Fruit fly (Drosophila melanogaster): ENCODE results near the gene COX5A.

The COX5A gene

DNA sequence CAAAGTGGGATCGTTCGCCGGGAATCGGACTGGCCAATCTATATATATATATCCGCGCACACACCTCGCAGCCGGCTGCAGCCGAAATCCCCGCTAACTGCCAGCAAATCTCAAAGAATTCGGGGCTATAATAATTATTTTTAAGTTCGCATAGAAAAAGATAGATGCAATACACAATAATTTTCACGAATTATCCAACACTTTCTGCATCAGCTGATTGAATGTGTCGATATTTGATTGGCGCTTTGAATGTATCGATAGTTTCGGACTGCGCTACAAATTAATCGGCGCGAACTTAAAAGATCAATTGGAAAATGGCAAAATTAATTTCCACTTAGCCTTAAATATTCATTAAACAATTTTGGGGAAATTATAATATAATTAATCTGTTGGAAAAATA, 22.4 kb upstream of the COX5A start, which contains the start of gene Sbf (continued):
- TF ChIP-seq CG34422 (GFP tag; IDR thresholded peaks at IDR 0.05) (0 out of 3 replicates have a peak, but pooled peaks have one; percentile 39), YL-1 (GFP tag; optimal IDR thresholded peaks at IDR 0.05) (peak; percentile 94), Fer1 (GFP tag; optimal IDR thresholded peaks at IDR 0.05) (no peak), CG6654 (GFP tag; optimal IDR thresholded peaks at IDR 0.05) (no peak), CG8478 (optimal IDR thresholded peaks at IDR 0.05) (no peak), Sry-δ (GFP tag; optimal IDR thresholded peaks at IDR 0.05) (peak; percentile 72), br (optimal IDR thresholded peaks at IDR 0.05) (no peak), GATAe (GFP tag; conservative IDR thresholded peaks at IDR 0.05) (no peak), ro (GFP tag; IDR thresholded peaks at IDR 0.05) (no peak), ems (GFP tag; optimal IDR thresholded peaks at IDR 0.05) (peak; percentile 3), bsh (GFP tag; optimal IDR thresholded peaks at IDR 0.05) (no peak), chn (GFP tag; optimal IDR thresholded peaks at IDR 0.05) (no peak), CTCF (GFP tag; optimal IDR thresholded peaks at IDR 0.05) (peak; percentile 25), yki (optimal IDR thresholded peaks at IDR 0.05) (no peak), exex (tag; optimal IDR thresholded peaks at IDR 0.05) (no peak), NC2β (GFP tag; optimal IDR thresholded peaks at IDR 0.05) (no peak), Max (GFP tag; optimal IDR thresholded peaks at IDR 0.05) (peak; percentile 17), Sox102F (GFP tag; optimal IDR thresholded peaks at IDR 0.05) (no peak), dan (GFP tag; IDR thresholded peaks at IDR 0.05) (no peak), Aef1 (GFP tag; IDR thresholded peaks at IDR 0.05) (no peak), ERR (GFP tag; optimal IDR thresholded peaks at IDR 0.05) (no peak), CG2712 (tag; optimal IDR thresholded peaks at IDR 0.05) (no peak), ind (GFP tag; optimal IDR thresholded peaks at IDR 0.05) (no peak), Mad (GFP tag; optimal IDR thresholded peaks at IDR 0.05) (no peak), Ravus (GFP tag; IDR thresholded peaks at IDR 0.05) (no peak), emc (GFP tag; optimal IDR thresholded peaks at IDR 0.05) (no peak), cato (GFP tag; optimal IDR thresholded peaks at IDR 0.05; ENCODE audit: borderline replicate concordance) (no peak), bbx (GFP tag; IDR thresholded peaks at IDR 0.05; ENCODE audit: partially characterized antibody) (peak; percentile 92), Six4 (GFP tag; optimal IDR thresholded peaks at IDR 0.05) (no peak), slbo (GFP tag; IDR thresholded peaks at IDR 0.05) (peak; percentile 28; the same call in 1 of the 2 replicates), CG7372 (GFP tag; IDR thresholded peaks at IDR 0.05) (no peak), zf30C (GFP tag; optimal IDR thresholded peaks at IDR 0.05) (no peak), Rx (GFP tag; IDR thresholded peaks at IDR 0.05) (no peak), zfh2 (GFP tag; optimal IDR thresholded peaks at IDR 0.05) (no peak), CG16779 (GFP tag; IDR thresholded peaks at IDR 0.05) (no peak), Hmr (GFP tag; optimal IDR thresholded peaks at IDR 0.05) (no peak), Dbx (GFP tag; IDR thresholded peaks at IDR 0.05) (0 out of 3 replicates have a peak, but pooled peaks have one; percentile 13), Dad (GFP tag; optimal IDR thresholded peaks at IDR 0.05) (no peak), grau (tag; optimal IDR thresholded peaks at IDR 0.05) (no peak), Hr78 (GFP tag; optimal IDR thresholded peaks at IDR 0.05) (no peak), hth (optimal IDR thresholded peaks at IDR 0.05) (no peak), her (GFP tag; optimal IDR thresholded peaks at IDR 0.05) (no peak), CG14860 (GFP tag; IDR thresholded peaks at IDR 0.05; ENCODE audit: partially characterized antibody) (peak; percentile 77), knrl (GFP tag; IDR thresholded peaks at IDR 0.05; ENCODE audit: partially characterized antibody) (peak; percentile 75), CG4282 (GFP tag; optimal IDR thresholded peaks at IDR 0.05) (no peak), CG3847 (GFP tag; IDR thresholded peaks at IDR 0.05) (peak; percentile 58; the same call in 1 of the 2 replicates), Antp (GFP tag; optimal IDR thresholded peaks at IDR 0.05) (no peak), Taf1 (GFP tag; IDR thresholded peaks at IDR 0.05) (no peak), pb (GFP tag; optimal IDR thresholded peaks at IDR 0.05) (no peak), CG12942 (GFP tag; optimal IDR thresholded peaks at IDR 0.05) (no peak), vvl (GFP tag; IDR thresholded peaks at IDR 0.05) (no peak), CG7963 (GFP tag; IDR thresholded peaks at IDR 0.05; ENCODE audit: partially characterized antibody) (peak; percentile 81; the same call in 2 of the 3 replicates), CG10543 (GFP tag; optimal IDR thresholded peaks at IDR 0.05) (no peak), Nf-YB (GFP tag; optimal IDR thresholded peaks at IDR 0.05) (no peak)

Measured in whole organism, embryonic.